Worm (Caenorhabditis elegans) whole organism, late embryonic: Measurements from ENCODE around the gene B0218.5.

Source experiments
- T23F11.4 ChIP-seq: fragments of 200-800 bp; sonication (Bioruptor generic); optimal IDR thresholded peaks from 2 replicates; lab custom pipeline; 2018; ENCODE audit warnings: mild to moderate bottlenecking, missing genetic modification characterization, missing compliant biosample characterization
- Y22D7AL.16 ChIP-seq: sonication (generic microtip); optimal IDR thresholded peaks from 2 replicates; lab custom pipeline; 2016; ENCODE audit warnings: missing genetic modification characterization, missing compliant biosample characterization
- ahr-1 ChIP-seq: sonication (generic microtip); optimal IDR thresholded peaks from 2 replicates; lab custom pipeline; 2016; ENCODE audit warnings: missing genetic modification characterization, missing compliant biosample characterization
- ama-1 ChIP-seq: fragments of 150-350 bp; optimal IDR thresholded peaks from 2 replicates; lab custom pipeline; 2014
- ceh-14 ChIP-seq: sonication (generic microtip); optimal IDR thresholded peaks from 2 replicates; lab custom pipeline; 2016; ENCODE audit warnings: missing genotype, missing genetic modification characterization, missing compliant biosample characterization
- ceh-2 ChIP-seq: sonication (generic microtip); optimal IDR thresholded peaks from 2 replicates; lab custom pipeline; 2016; ENCODE audit warnings: missing genotype, missing genetic modification characterization, missing compliant biosample characterization
- ceh-22 ChIP-seq: sonication (generic microtip); optimal IDR thresholded peaks from 2 replicates; lab custom pipeline; 2017; ENCODE audit warnings: missing biosample characterization, missing genetic modification characterization
- ceh-30 ChIP-seq: fragments of 150-350 bp; optimal IDR thresholded peaks from 2 replicates; lab custom pipeline; 2014; ENCODE audit warnings: missing biosample characterization, missing genetic modification characterization
- ceh-31 ChIP-seq: sonication (generic microtip); optimal IDR thresholded peaks from 2 replicates; lab custom pipeline; 2016; ENCODE audit warnings: missing genetic modification characterization, missing compliant biosample characterization
- ceh-34 ChIP-seq: sonication (generic microtip); optimal IDR thresholded peaks from 2 replicates; lab custom pipeline; 2016; ENCODE audit warnings: mild to moderate bottlenecking, missing genetic modification characterization, missing compliant biosample characterization
- ceh-45 ChIP-seq: fragments of 200-800 bp; sonication (Bioruptor generic); IDR thresholded peaks from 2 replicates; pipeline ENCODE4 v1.3.6; 2022; ENCODE audit warnings: missing genetic modification reagents, missing genetic modification characterization, missing compliant biosample characterization
- ceh-9 ChIP-seq: sonication (generic microtip); optimal IDR thresholded peaks from 2 replicates; lab custom pipeline; 2016; ENCODE audit warnings: mild to moderate bottlenecking, missing genetic modification characterization, inconsistent platforms, missing compliant biosample characterization
- dve-1 ChIP-seq: sonication (generic microtip); optimal IDR thresholded peaks from 2 replicates; lab custom pipeline; 2017; ENCODE audit warnings: antibody characterized with exemption, mild to moderate bottlenecking, missing genetic modification characterization, missing compliant biosample characterization
- elt-4 ChIP-seq: sonication (generic microtip); optimal IDR thresholded peaks from 2 replicates; lab custom pipeline; 2016; ENCODE audit warnings: missing genetic modification characterization, missing compliant biosample characterization
- ets-4 ChIP-seq: sonication (generic microtip); optimal IDR thresholded peaks from 2 replicates; lab custom pipeline; 2016; ENCODE audit warnings: missing genetic modification characterization, missing compliant biosample characterization
- fax-1 ChIP-seq: sonication (generic microtip); optimal IDR thresholded peaks from 2 replicates; lab custom pipeline; 2016; ENCODE audit warnings: missing genotype, missing genetic modification characterization, missing compliant biosample characterization
- fkh-10 ChIP-seq: fragments of 150-350 bp; optimal IDR thresholded peaks from 2 replicates; lab custom pipeline; 2014; ENCODE audit warnings: missing biosample characterization, missing genetic modification reagents, missing genetic modification characterization
- hlh-30 ChIP-seq: sonication (generic microtip); optimal IDR thresholded peaks from 2 replicates; lab custom pipeline; 2017; ENCODE audit warnings: antibody characterized with exemption, missing genetic modification characterization, missing compliant biosample characterization; ENCODE audit not compliant: insufficient read depth
- lim-6 ChIP-seq: sonication (generic microtip); optimal IDR thresholded peaks from 2 replicates; lab custom pipeline; 2016; ENCODE audit warnings: missing genetic modification characterization, missing compliant biosample characterization
- lin-11 ChIP-seq: fragments of 200-800 bp; sonication (Bioruptor generic); optimal IDR thresholded peaks from 2 replicates; lab custom pipeline; 2018; ENCODE audit warnings: mild to moderate bottlenecking, missing genetic modification characterization, missing compliant biosample characterization
- madf-2 ChIP-seq: sonication (generic microtip); optimal IDR thresholded peaks from 2 replicates; lab custom pipeline; 2017; ENCODE audit warnings: missing genetic modification characterization, missing compliant biosample characterization
- mec-3 ChIP-seq: sonication (generic microtip); optimal IDR thresholded peaks from 2 replicates; lab custom pipeline; 2016; ENCODE audit warnings: borderline replicate concordance, missing genetic modification characterization, missing compliant biosample characterization
- nfya-1 ChIP-seq: sonication (generic microtip); optimal IDR thresholded peaks from 2 replicates; lab custom pipeline; 2017; ENCODE audit warnings: missing genetic modification characterization, mild to moderate bottlenecking, missing compliant biosample characterization, antibody characterized with exemption, moderate library complexity
- nhr-11 ChIP-seq: fragments of 150-350 bp; optimal IDR thresholded peaks from 2 replicates; lab custom pipeline; 2014; ENCODE audit warnings: missing biosample characterization, missing genetic modification characterization
- nhr-232 ChIP-seq: sonication (generic microtip); optimal IDR thresholded peaks from 2 replicates; lab custom pipeline; 2016; ENCODE audit warnings: missing genetic modification characterization, missing compliant biosample characterization
- npax-4 ChIP-seq: sonication (generic microtip); optimal IDR thresholded peaks from 2 replicates; lab custom pipeline; 2016; ENCODE audit warnings: missing genetic modification characterization, missing compliant biosample characterization
- odd-2 ChIP-seq: sonication (generic microtip); optimal IDR thresholded peaks from 2 replicates; lab custom pipeline; 2017; ENCODE audit warnings: antibody characterized with exemption, mild to moderate bottlenecking, missing genetic modification characterization, missing compliant biosample characterization
- pat-9 ChIP-seq: fragments of 200-800 bp; sonication (Bioruptor generic); optimal IDR thresholded peaks from 2 replicates; lab custom pipeline; 2018; ENCODE audit warnings: mild to moderate bottlenecking, missing genetic modification characterization, moderate library complexity, missing compliant biosample characterization
- pax-1 ChIP-seq: fragments of 150-350 bp; optimal IDR thresholded peaks from 2 replicates; lab custom pipeline; 2014; ENCODE audit warnings: missing biosample characterization, missing genetic modification characterization
- pqm-1 ChIP-seq: sonication (generic microtip); optimal IDR thresholded peaks from 2 replicates; lab custom pipeline; 2016; ENCODE audit warnings: missing genetic modification characterization, missing compliant biosample characterization
- pros-1 ChIP-seq: fragments of 150-350 bp; optimal IDR thresholded peaks from 2 replicates; lab custom pipeline; 2014; ENCODE audit warnings: missing biosample characterization, missing genetic modification reagents, missing genetic modification characterization
- rnt-1 ChIP-seq: sonication (generic microtip); optimal IDR thresholded peaks from 2 replicates; lab custom pipeline; 2016; ENCODE audit warnings: missing genetic modification characterization, missing compliant biosample characterization
- sdc-2 ChIP-seq: sonication (generic microtip); optimal IDR thresholded peaks from 2 replicates; lab custom pipeline; 2016; ENCODE audit warnings: missing genotype, missing genetic modification characterization, missing compliant biosample characterization
- sox-2 ChIP-seq: fragments of 200-800 bp; sonication (Bioruptor generic); IDR thresholded peaks from 2 replicates; pipeline ENCODE4 v1.3.6; 2022; ENCODE audit warnings: missing genetic modification reagents, missing genetic modification characterization, missing compliant biosample characterization
- sox-4 ChIP-seq: sonication (generic microtip); optimal IDR thresholded peaks from 2 replicates; lab custom pipeline; 2017; ENCODE audit warnings: mild to moderate bottlenecking, missing genetic modification characterization, inconsistent platforms, missing compliant biosample characterization
- syd-9 ChIP-seq: sonication (generic microtip); optimal IDR thresholded peaks from 2 replicates; lab custom pipeline; 2016; ENCODE audit warnings: mild to moderate bottlenecking, missing genetic modification characterization, moderate library complexity, missing compliant biosample characterization
- unc-55 ChIP-seq: sonication (generic microtip); optimal IDR thresholded peaks from 2 replicates; lab custom pipeline; 2017; ENCODE audit warnings: missing biosample characterization, missing genetic modification reagents, missing genetic modification characterization
- unc-86 ChIP-seq: sonication (generic microtip); optimal IDR thresholded peaks from 2 replicates; lab custom pipeline; 2016; ENCODE audit warnings: missing genetic modification characterization, missing compliant biosample characterization

Gene B0218.5

DNA sequence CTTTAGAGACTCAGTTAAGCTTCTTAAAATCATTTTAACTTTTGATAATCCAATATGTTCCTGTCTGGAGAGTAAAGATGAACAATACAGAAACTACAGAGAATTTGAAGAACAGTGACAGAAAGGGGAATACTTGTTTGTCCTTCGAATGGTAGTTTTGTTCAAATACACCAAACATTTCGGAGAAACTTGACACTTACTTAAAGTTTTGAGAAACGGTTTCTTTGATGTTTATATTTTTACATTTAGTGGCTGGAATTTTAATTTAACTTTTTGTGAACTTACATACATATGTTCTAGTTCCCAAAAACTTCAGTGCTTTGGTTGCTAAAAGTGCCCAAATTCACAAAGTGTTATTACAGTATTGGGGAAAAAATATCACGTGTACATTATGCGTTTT lies at the start of gene B0218.5:
Gene B0218.5 (minus strand): TSS at position 101 of the 400 bp plus-strand sequence.
- TF ChIP-seq elt-4 (no peak), ceh-30 (tag; lab: Kevin White, UChicago) (no peak), nfya-1 (tag; lab: Kevin White, UChicago) (no peak), sdc-2 (tag; lab: Kevin White, UChicago) (no peak), unc-55 (GFP tag; lab: Kevin White, UChicago) (no peak), hlh-30 (tag; lab: Kevin White, UChicago) (no peak), lim-6 (tag; lab: Kevin White, UChicago) (no peak), unc-86 (tag; lab: Kevin White, UChicago) (no peak), pros-1 (tag; lab: Kevin White, UChicago) (no peak), ceh-22 (tag; lab: Kevin White, UChicago) (no peak), lin-11 (no peak), mec-3 (no peak)
- TF ChIP-seq, all 69 proteins: peak for 0

DNA sequence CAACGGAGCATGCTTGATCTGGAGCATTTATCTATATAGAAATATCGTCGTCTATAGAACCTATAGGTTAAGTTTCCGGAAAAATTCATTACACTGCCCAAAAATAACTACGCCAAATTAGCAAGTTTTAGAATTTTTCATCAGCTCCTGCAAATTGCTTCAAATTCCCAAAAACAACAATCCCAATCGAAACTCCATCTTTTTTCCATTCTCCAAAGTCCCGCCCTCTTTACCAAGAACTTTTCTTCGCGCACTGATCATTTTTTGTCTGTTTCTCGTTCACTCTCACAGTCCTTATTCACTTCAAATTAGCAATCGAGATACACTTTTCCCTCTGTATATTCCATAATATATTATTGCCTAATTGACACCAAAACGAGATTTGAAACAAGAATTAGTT lies 49.3 kb upstream of the B0218.5 start, which contains the start of gene svh-1:
Gene svh-1 (plus strand): TSS at position 301 of the 400 bp plus-strand sequence.
- TF ChIP-seq T23F11.4 (GFP tag; lab: Kevin White, UChicago) (no peak), pax-1 (tag; lab: Kevin White, UChicago) (no peak), unc-86 (tag; lab: Kevin White, UChicago) (no peak), madf-2 (tag; lab: Kevin White, UChicago) (no peak), rnt-1 (tag; lab: Kevin White, UChicago) (no peak)

ce11 chrIV:8205272-8206098 lies 48.4 kb upstream of the B0218.5 start, which contains the start of gene hgrs-1:
TSS of gene hgrs-1 (minus strand) at chrIV:8206048.
- TF ChIP-seq ceh-31 (tag; lab: Kevin White, UChicago) (peak; percentile 25), nfya-1 (tag; lab: Kevin White, UChicago) (peak; percentile 29), ets-4 (tag; lab: Kevin White, UChicago) (no peak), hlh-30 (tag; lab: Kevin White, UChicago) (no peak), sox-2 (GFP tag; lab: Robert Waterston, UW) (no peak), syd-9 (no peak), fkh-10 (GFP tag; lab: Kevin White, UChicago) (no peak)

DNA sequence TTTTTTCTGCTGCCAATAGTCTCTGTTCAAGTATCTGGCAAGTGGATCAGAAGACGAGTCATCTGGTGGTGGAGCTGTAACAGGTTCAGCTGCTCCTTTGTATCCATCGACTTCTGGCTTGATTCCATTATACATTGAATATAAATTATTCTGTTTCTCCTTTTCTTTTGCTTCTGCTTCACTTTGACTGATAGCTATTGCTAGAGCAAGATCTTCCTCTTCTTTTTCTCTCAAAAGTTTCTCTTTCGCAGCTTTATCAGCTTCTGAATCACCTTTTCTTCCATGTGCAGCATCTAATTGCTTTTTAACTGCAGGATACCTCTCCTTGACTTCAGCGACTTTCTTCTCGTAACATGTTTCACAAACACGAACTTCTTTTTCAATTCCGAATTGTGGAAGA lies 46.5 kb upstream of the B0218.5 start:
- TF ChIP-seq dve-1: no peak

DNA sequence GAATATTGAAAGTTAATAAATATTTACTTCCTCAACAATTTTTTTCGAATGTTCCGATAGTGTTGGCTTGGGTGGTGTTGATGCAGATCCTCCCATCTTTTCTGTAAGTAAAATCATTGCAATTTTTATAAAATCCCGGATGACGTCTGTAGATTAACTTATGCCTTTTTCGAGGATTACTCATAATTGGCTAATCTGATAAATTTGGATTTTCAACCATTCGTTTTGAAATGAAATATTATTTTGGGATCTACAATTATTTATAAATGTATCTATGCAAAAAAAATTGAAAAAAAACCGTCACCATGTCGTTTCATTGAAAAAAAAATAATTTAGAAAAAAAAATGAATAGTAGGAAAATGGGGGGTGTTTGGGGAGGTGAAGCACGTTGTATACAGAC lies 44.1 kb upstream of the B0218.5 start, which contains the start of gene glrx-22:
Gene glrx-22 (minus strand): TSS at position 101 of the 400 bp plus-strand sequence.
- no peak for TF ChIP-seq ahr-1 (tag; lab: Kevin White, UChicago)
- TF ChIP-seq Y22D7AL.16 (tag; lab: Kevin White, UChicago): no peak
- no peak for TF ChIP-seq pat-9 (tag; lab: Kevin White, UChicago)
- no peak for TF ChIP-seq lin-11
- no peak for TF ChIP-seq ceh-2
- TF ChIP-seq ceh-34: no peak
- TF ChIP-seq sdc-2 (tag; lab: Kevin White, UChicago): no peak
- TF ChIP-seq npax-4: no peak
- no peak for TF ChIP-seq ceh-9
- no peak for TF ChIP-seq ets-4 (tag; lab: Kevin White, UChicago)
- TF ChIP-seq odd-2 (tag; lab: Kevin White, UChicago): no peak
- TF ChIP-seq, all 69 proteins: peak for 0

ce11 chrIV:8199824-8200223 lies 42.8 kb upstream of the B0218.5 start:
- TF ChIP-seq pqm-1 (tag; lab: Kevin White, UChicago) (no peak), ama-1 (lab: Kevin White, UChicago) (no peak), ceh-31 (tag; lab: Kevin White, UChicago) (no peak), npax-4 (no peak), nhr-11 (tag; lab: Kevin White, UChicago) (no peak), madf-2 (tag; lab: Kevin White, UChicago) (no peak), ceh-45 (GFP tag; lab: Robert Waterston, UW) (no peak), nhr-232 (tag; lab: Kevin White, UChicago) (no peak), fax-1 (tag; lab: Kevin White, UChicago) (no peak), ceh-14 (no peak), unc-86 (tag; lab: Kevin White, UChicago) (no peak), ceh-22 (tag; lab: Kevin White, UChicago) (no peak), sox-4 (tag; lab: Kevin White, UChicago) (no peak)
